Fruit fly (Drosophila melanogaster) whole organism, embryonic: ENCODE results near the gene Trpgamma.

Experiments used
- Atf-2 ChIP-seq: fragments of 200-800 bp; sonication (Bioruptor generic); optimal IDR thresholded peaks from 2 replicates; lab custom pipeline; 2016; ENCODE audit warnings: missing biosample characterization, missing genetic modification characterization
- B-H2 ChIP-seq: fragments of 200-800 bp; sonication (Bioruptor generic); optimal IDR thresholded peaks from 2 replicates; lab custom pipeline; 2018; ENCODE audit warnings: missing biosample characterization, mild to moderate bottlenecking, missing genetic modification characterization
- Bgb ChIP-seq: fragments of 200-800 bp; sonication (Bioruptor generic); IDR thresholded peaks from 2 replicates; pipeline ENCODE4 v1.3.6; 2022; ENCODE audit warnings: missing biosample characterization, missing genetic modification characterization; ENCODE audit not compliant: partially characterized antibody
- CG10565 ChIP-seq: fragments of 200-800 bp; sonication (Bioruptor generic); optimal IDR thresholded peaks from 3 replicates; lab custom pipeline; 2016; ENCODE audit warnings: missing biosample characterization, mild to moderate bottlenecking, missing genetic modification characterization
- CG11560 ChIP-seq: fragments of 200-800 bp; sonication (Bioruptor generic); IDR thresholded peaks from 3 replicates; pipeline ENCODE4 v1.3.6; 2022; ENCODE audit warnings: missing biosample characterization, missing genetic modification characterization
- CG11723 ChIP-seq: fragments of 200-800 bp; sonication (Bioruptor generic); optimal IDR thresholded peaks from 2 replicates; lab custom pipeline; 2017; ENCODE audit warnings: missing biosample characterization, mild to moderate bottlenecking, missing genetic modification characterization
- CG12155 ChIP-seq: fragments of 200-800 bp; sonication (Bioruptor generic); optimal IDR thresholded peaks from 3 replicates; lab custom pipeline; 2016; ENCODE audit warnings: missing biosample characterization, missing genetic modification characterization
- CG12942 ChIP-seq: fragments of 200-800 bp; sonication (Bioruptor generic); optimal IDR thresholded peaks from 3 replicates; lab custom pipeline; 2016; ENCODE audit warnings: missing biosample characterization, missing genetic modification characterization
- CG14667 ChIP-seq: fragments of 200-800 bp; sonication (Bioruptor generic); IDR thresholded peaks from 2 replicates; pipeline ENCODE4 v1.3.6; 2022; ENCODE audit warnings: missing biosample characterization, missing genetic modification characterization
- CG15601 ChIP-seq: fragments of 200-800 bp; sonication (Bioruptor generic); optimal IDR thresholded peaks from 3 replicates; lab custom pipeline; 2019; ENCODE audit warnings: missing biosample characterization, mild to moderate bottlenecking, missing genetic modification characterization, moderate library complexity
- CG1602 ChIP-seq: fragments of 200-800 bp; sonication (Bioruptor generic); optimal IDR thresholded peaks from 3 replicates; lab custom pipeline; 2016; ENCODE audit warnings: missing biosample characterization, missing genetic modification characterization
- CG16815 ChIP-seq: fragments of 200-800 bp; sonication (Bioruptor generic); optimal IDR thresholded peaks from 3 replicates; lab custom pipeline; 2017; ENCODE audit warnings: missing biosample characterization, mild to moderate bottlenecking, missing genetic modification characterization
- CG17568 ChIP-seq: fragments of 200-800 bp; sonication (Bioruptor generic); optimal IDR thresholded peaks from 2 replicates; lab custom pipeline; 2018; ENCODE audit warnings: missing biosample characterization, mild to moderate bottlenecking, missing genetic modification characterization, moderate library complexity
- CG2875 ChIP-seq: fragments of 200-800 bp; sonication (Bioruptor generic); optimal IDR thresholded peaks from 2 replicates; lab custom pipeline; 2017; ENCODE audit warnings: missing biosample characterization, mild to moderate bottlenecking, missing genetic modification characterization, missing genetic modification reagents
- CG30431 ChIP-seq: fragments of 200-800 bp; sonication (Bioruptor generic); optimal IDR thresholded peaks from 2 replicates; lab custom pipeline; 2017; ENCODE audit warnings: missing biosample characterization, missing genetic modification characterization
- CG3065 ChIP-seq: fragments of 200-800 bp; sonication (Bioruptor generic); optimal IDR thresholded peaks from 2 replicates; lab custom pipeline; 2016; ENCODE audit warnings: missing biosample characterization, missing genetic modification characterization
- CG31224 ChIP-seq: fragments of 200-800 bp; sonication (Bioruptor generic); IDR thresholded peaks from 2 replicates; pipeline ENCODE4 v1.3.6; 2022; ENCODE audit warnings: missing biosample characterization, missing genetic modification characterization
- CG4617 ChIP-seq: fragments of 200-800 bp; sonication (Bioruptor generic); optimal IDR thresholded peaks from 3 replicates; lab custom pipeline; 2016; ENCODE audit warnings: missing biosample characterization, missing genetic modification characterization, borderline replicate concordance
- CG4854 ChIP-seq: fragments of 200-800 bp; sonication (Bioruptor generic); optimal IDR thresholded peaks from 2 replicates; lab custom pipeline; 2016; ENCODE audit warnings: missing biosample characterization, missing genetic modification characterization, inconsistent platforms
- CG6254 ChIP-seq: fragments of 200-800 bp; sonication (Bioruptor generic); optimal IDR thresholded peaks from 3 replicates; lab custom pipeline; 2017; ENCODE audit warnings: mild to moderate bottlenecking, missing biosample characterization, missing genetic modification reagents, missing genetic modification characterization
- CG7987 ChIP-seq: fragments of 200-800 bp; sonication (Bioruptor generic); optimal IDR thresholded peaks from 2 replicates; lab custom pipeline; 2018; ENCODE audit warnings: missing biosample characterization, mild to moderate bottlenecking, missing genetic modification characterization, moderate library complexity
- CG9215 ChIP-seq: fragments of 200-800 bp; sonication (Bioruptor generic); IDR thresholded peaks from 2 replicates; pipeline ENCODE4 v1.3.6; 2022; ENCODE audit warnings: missing biosample characterization, missing genetic modification characterization
- CG9727 ChIP-seq: fragments of 200-800 bp; sonication (Bioruptor generic); optimal IDR thresholded peaks from 3 replicates; lab custom pipeline; 2017; ENCODE audit warnings: missing biosample characterization, mild to moderate bottlenecking, missing genetic modification characterization
- CG9797 ChIP-seq: fragments of 200-800 bp; sonication (Bioruptor generic); optimal IDR thresholded peaks from 3 replicates; lab custom pipeline; 2018; ENCODE audit warnings: missing biosample characterization, mild to moderate bottlenecking, missing genetic modification characterization
- Fer1 ChIP-seq: fragments of 200-800 bp; sonication (Bioruptor generic); optimal IDR thresholded peaks from 2 replicates; lab custom pipeline; 2017; ENCODE audit warnings: missing biosample characterization, mild to moderate bottlenecking, missing genetic modification characterization
- Hmr ChIP-seq: fragments of 200-800 bp; sonication (Bioruptor generic); optimal IDR thresholded peaks from 3 replicates; lab custom pipeline; 2017; ENCODE audit warnings: mild to moderate bottlenecking, missing biosample characterization, missing genetic modification reagents, missing genetic modification characterization
- Kr ChIP-seq: fragments of 200-800 bp; sonication (Bioruptor generic); optimal IDR thresholded peaks from 2 replicates; lab custom pipeline; 2017; ENCODE audit warnings: missing biosample characterization, mild to moderate bottlenecking, missing genetic modification characterization
- Ptx1 ChIP-seq: fragments of 200-800 bp; sonication (Bioruptor generic); IDR thresholded peaks from 2 replicates; pipeline ENCODE4 v1.3.6; 2022; ENCODE audit warnings: missing biosample characterization, missing genetic modification characterization
- Sry-β ChIP-seq: fragments of 200-800 bp; sonication (Bioruptor generic); optimal IDR thresholded peaks from 2 replicates; lab custom pipeline; 2018; ENCODE audit warnings: missing biosample characterization, mild to moderate bottlenecking, missing genetic modification characterization, moderate library complexity
- Vsx1 ChIP-seq: fragments of 200-800 bp; sonication (Bioruptor generic); optimal IDR thresholded peaks from 2 replicates; lab custom pipeline; 2017; ENCODE audit warnings: missing biosample characterization, mild to moderate bottlenecking, missing genetic modification characterization, missing genetic modification reagents
- cg ChIP-seq: fragments of 200-800 bp; sonication (Bioruptor generic); optimal IDR thresholded peaks from 3 replicates; lab custom pipeline; 2019; ENCODE audit warnings: missing biosample characterization, mild to moderate bottlenecking, missing genetic modification characterization, moderate library complexity
- chm ChIP-seq: fragments of 200-800 bp; sonication (Bioruptor generic); IDR thresholded peaks from 2 replicates; pipeline ENCODE4 v1.3.6; 2022; ENCODE audit warnings: missing biosample characterization, missing genetic modification characterization
- corto ChIP-seq: fragments of 200-800 bp; sonication (Bioruptor generic); optimal IDR thresholded peaks from 2 replicates; lab custom pipeline; 2016; ENCODE audit warnings: missing biosample characterization, mild to moderate bottlenecking, missing genetic modification characterization, moderate library complexity
- eve ChIP-seq, 2 experiments: fragments of >200 bp; optimal IDR thresholded peaks; 2 replicates each; lab custom pipeline; 2017; ENCODE audit warnings: missing biosample characterization in 2 of 2, missing genetic modification characterization in 2 of 2
- fd102C ChIP-seq: fragments of 200-800 bp; sonication (Bioruptor generic); optimal IDR thresholded peaks from 2 replicates; lab custom pipeline; 2018; ENCODE audit warnings: missing biosample characterization, mild to moderate bottlenecking, missing genetic modification characterization, moderate library complexity
- gcm ChIP-seq: fragments of 200-800 bp; sonication (Bioruptor generic); optimal IDR thresholded peaks from 2 replicates; lab custom pipeline; 2019; ENCODE audit warnings: missing biosample characterization, mild to moderate bottlenecking, missing genetic modification characterization, moderate library complexity
- gcm2 ChIP-seq: fragments of 200-800 bp; sonication (Bioruptor generic); optimal IDR thresholded peaks from 2 replicates; lab custom pipeline; 2016; ENCODE audit warnings: missing biosample characterization, missing genetic modification characterization
- gfzf ChIP-seq: fragments of 200-800 bp; sonication (Bioruptor generic); optimal IDR thresholded peaks from 2 replicates; lab custom pipeline; 2016; ENCODE audit warnings: missing biosample characterization, mild to moderate bottlenecking, missing genetic modification characterization, moderate library complexity
- gt ChIP-seq: fragments of 200-800 bp; sonication (Bioruptor generic); IDR thresholded peaks from 2 replicates; pipeline ENCODE4 v1.3.6; 2022; ENCODE audit warnings: missing biosample characterization, missing genetic modification characterization
- lbe ChIP-seq: fragments of 200-800 bp; sonication (Bioruptor generic); optimal IDR thresholded peaks from 2 replicates; lab custom pipeline; 2016; ENCODE audit warnings: missing biosample characterization, mild to moderate bottlenecking, missing genetic modification characterization
- prd ChIP-seq, 3 experiments: fragments of >200 bp in 2 of 3; fragments of 200-800 bp in 1 of 3; sonication (Bioruptor generic) in 1 of 3; optimal IDR thresholded peaks in 2 of 3; IDR thresholded peaks in 1 of 3; 2 replicates in 2 of 3; 3 replicates in 1 of 3; pipeline versions ENCODE4 v1.3.6 to Lab custom; 2017 to 2022; ENCODE audit warnings: missing biosample characterization in 1 of 3, missing genetic modification characterization in 1 of 3
- row ChIP-seq: fragments of 200-800 bp; sonication (Bioruptor generic); IDR thresholded peaks from 3 replicates; pipeline ENCODE4 v1.3.6; 2022; ENCODE audit warnings: missing biosample characterization, missing genetic modification characterization
- run ChIP-seq: fragments of 200-800 bp; sonication (Bioruptor generic); optimal IDR thresholded peaks from 3 replicates; lab custom pipeline; 2018; ENCODE audit warnings: missing biosample characterization, mild to moderate bottlenecking, missing genetic modification characterization
- sc ChIP-seq, 3 experiments: fragments of >200 bp in 2 of 3; fragments of 200-800 bp in 1 of 3; sonication (Bioruptor generic) in 1 of 3; optimal IDR thresholded peaks; 2 replicates in 2 of 3; 3 replicates in 1 of 3; lab custom pipeline; 2017; ENCODE audit warnings: mild to moderate bottlenecking in 1 of 3, missing biosample characterization in 1 of 3, missing genetic modification characterization in 1 of 3, missing genetic modification reagents in 1 of 3
- slbo ChIP-seq: fragments of 200-800 bp; sonication (Bioruptor generic); IDR thresholded peaks from 2 replicates; pipeline ENCODE4 v1.3.6; 2022; ENCODE audit warnings: missing biosample characterization, missing genetic modification characterization
- slou ChIP-seq: fragments of 200-800 bp; sonication (Bioruptor generic); optimal IDR thresholded peaks from 3 replicates; lab custom pipeline; 2016; ENCODE audit warnings: missing biosample characterization, missing genetic modification characterization
- tgo ChIP-seq: fragments of 200-800 bp; sonication (Bioruptor generic); IDR thresholded peaks from 3 replicates; pipeline ENCODE4 v1.3.6; 2022; ENCODE audit warnings: missing biosample characterization, missing genetic modification characterization
- trem ChIP-seq: fragments of 200-800 bp; optimal IDR thresholded peaks from 3 replicates; lab custom pipeline; 2019; ENCODE audit warnings: missing biosample characterization, mild to moderate bottlenecking, missing genetic modification characterization, moderate library complexity
- yki ChIP-seq: fragments of >200 bp; optimal IDR thresholded peaks from 3 replicates; lab custom pipeline; 2018
- zen ChIP-seq: fragments of 200-800 bp; sonication (Bioruptor generic); optimal IDR thresholded peaks from 3 replicates; lab custom pipeline; 2018; ENCODE audit warnings: missing biosample characterization, mild to moderate bottlenecking, missing genetic modification characterization, moderate library complexity

The Trpgamma gene

DNA sequence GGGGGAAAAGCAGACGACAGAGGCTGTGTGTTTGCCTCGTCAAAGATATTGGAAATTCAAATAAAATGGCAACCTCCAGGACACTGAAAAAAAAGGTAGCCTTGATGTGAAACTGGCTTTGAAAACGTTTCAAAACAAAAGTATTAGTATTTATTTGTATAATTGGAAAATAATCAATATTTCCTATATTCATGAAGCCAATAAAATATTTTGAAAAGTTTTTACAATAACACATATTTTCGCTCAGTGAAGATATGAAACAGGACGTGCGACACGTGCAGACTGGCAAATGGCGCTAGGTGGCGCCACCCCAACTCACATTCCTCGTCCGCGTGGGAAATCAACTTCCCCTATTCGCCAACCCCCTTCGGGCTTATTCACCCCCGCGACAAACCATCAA is 28.7 kb downstream of the Trpgamma start (continued):
- TF ChIP-seq CG9727: peak; percentile 66
- TF ChIP-seq CG7987 (GFP tag; lab: Kevin White, UChicago): no peak
- peak; percentile 18 for TF ChIP-seq CG12155
- no peak for TF ChIP-seq prd (optimal IDR thresholded peaks at IDR 0.05; lab: Kevin White, UChicago)
- peak; percentile 52; the same call in 2 of the 3 replicates for TF ChIP-seq prd (GFP tag; IDR thresholded peaks at IDR 0.05; lab: Robert Waterston, UW)
- TF ChIP-seq tgo (GFP tag; lab: Robert Waterston, UW): peak; percentile 61
- TF ChIP-seq CG4854 (GFP tag; lab: Kevin White, UChicago): peak; percentile 7
- peak; percentile 9 for TF ChIP-seq CG30431 (GFP tag; lab: Kevin White, UChicago)
- peak; percentile 23; the same call in 1 of the 2 replicates for TF ChIP-seq CG9215 (GFP tag; lab: Robert Waterston, UW)
- peak; percentile 81 for TF ChIP-seq Fer1 (GFP tag; lab: Kevin White, UChicago)
- no peak for TF ChIP-seq chm
- no peak for TF ChIP-seq CG10565 (GFP tag; lab: Kevin White, UChicago)
- peak; percentile 11 for TF ChIP-seq gcm (GFP tag; lab: Kevin White, UChicago)
- no peak for TF ChIP-seq B-H2 (GFP tag; lab: Kevin White, UChicago)
- TF ChIP-seq slbo: peak; percentile 71; the same call in 1 of the 2 replicates
- TF ChIP-seq CG14667 (GFP tag; lab: Robert Waterston, UW): peak; percentile 42; the same call in 1 of the 2 replicates
- TF ChIP-seq row (GFP tag; lab: Robert Waterston, UW): peak; percentile 70
- no peak for TF ChIP-seq CG12942
- TF ChIP-seq CG11560 (tag; lab: Robert Waterston, UW): no peak
- no peak for TF ChIP-seq CG15601 (tag; lab: Kevin White, UChicago)
- no peak for TF ChIP-seq CG2875
- no peak for TF ChIP-seq CG16815 (GFP tag; lab: Kevin White, UChicago)
- no peak for TF ChIP-seq Bgb (GFP tag; lab: Robert Waterston, UW)
- TF ChIP-seq yki (lab: Kevin White, UChicago): no peak
- no peak for TF ChIP-seq CG4617
- no peak for TF ChIP-seq CG9797 (GFP tag; lab: Kevin White, UChicago)
- peak; percentile 12 for TF ChIP-seq trem
- TF ChIP-seq Sry-β: no peak
- TF ChIP-seq gcm2 (GFP tag; lab: Kevin White, UChicago): no peak
- TF ChIP-seq CG31224 (GFP tag; lab: Robert Waterston, UW): no peak
- peak; percentile 20 for TF ChIP-seq run (tag; lab: Kevin White, UChicago)
- TF ChIP-seq gfzf: no peak
- no peak for TF ChIP-seq CG3065 (GFP tag; lab: Kevin White, UChicago)
- TF ChIP-seq CG11723 (GFP tag; lab: Kevin White, UChicago): peak; percentile 8
- no peak for TF ChIP-seq CG17568 (GFP tag; lab: Kevin White, UChicago)
- no peak for TF ChIP-seq CG6254 (GFP tag; lab: Kevin White, UChicago)
- TF ChIP-seq cg (GFP tag; lab: Kevin White, UChicago): no peak
- no peak for TF ChIP-seq fd102C (GFP tag; lab: Kevin White, UChicago)
- no peak for TF ChIP-seq Vsx1 (GFP tag; lab: Kevin White, UChicago)
- TF ChIP-seq sc (optimal IDR thresholded peaks at IDR 0.05; lab: Kevin White, UChicago): no peak
- TF ChIP-seq sc (GFP tag; optimal IDR thresholded peaks at IDR 0.05; lab: Kevin White, UChicago): no peak
- TF ChIP-seq lbe (GFP tag; lab: Kevin White, UChicago): no peak
- no peak for TF ChIP-seq zen (tag; lab: Kevin White, UChicago)
- peak; percentile 56; the same call in 1 of the 2 replicates for TF ChIP-seq Ptx1 (GFP tag; lab: Robert Waterston, UW)
- TF ChIP-seq Kr (GFP tag; lab: Kevin White, UChicago): no peak
- no peak for TF ChIP-seq gt (GFP tag; lab: Robert Waterston, UW)
- TF ChIP-seq slou (GFP tag; lab: Kevin White, UChicago): peak; percentile 27
- TF ChIP-seq Atf-2 (GFP tag; lab: Kevin White, UChicago): no peak
- peak; percentile 75 for TF ChIP-seq Hmr
- no peak for TF ChIP-seq corto
- peak in 1 of 2 experiments; percentile 70 for TF ChIP-seq eve (GFP tag; optimal IDR thresholded peaks at IDR 0.05; lab: Kevin White, UChicago)
- no peak for TF ChIP-seq CG1602 (GFP tag; lab: Kevin White, UChicago)
